Worm (Caenorhabditis elegans) whole organism, L4/young adult: Measurements from ENCODE around the gene T17A3.12.

Experiments
- dao-5 ChIP-seq: sonication (generic microtip); optimal IDR thresholded peaks from 2 replicates; lab custom pipeline; 2016; ENCODE audit warnings: missing genotype, missing genetic modification characterization, moderate library complexity, missing compliant biosample characterization
- him-1 ChIP-seq: sonication (generic microtip); optimal IDR thresholded peaks from 2 replicates; lab custom pipeline; 2016; ENCODE audit warnings: missing genotype, missing genetic modification reagents, missing genetic modification characterization, missing compliant biosample characterization

DNA sequence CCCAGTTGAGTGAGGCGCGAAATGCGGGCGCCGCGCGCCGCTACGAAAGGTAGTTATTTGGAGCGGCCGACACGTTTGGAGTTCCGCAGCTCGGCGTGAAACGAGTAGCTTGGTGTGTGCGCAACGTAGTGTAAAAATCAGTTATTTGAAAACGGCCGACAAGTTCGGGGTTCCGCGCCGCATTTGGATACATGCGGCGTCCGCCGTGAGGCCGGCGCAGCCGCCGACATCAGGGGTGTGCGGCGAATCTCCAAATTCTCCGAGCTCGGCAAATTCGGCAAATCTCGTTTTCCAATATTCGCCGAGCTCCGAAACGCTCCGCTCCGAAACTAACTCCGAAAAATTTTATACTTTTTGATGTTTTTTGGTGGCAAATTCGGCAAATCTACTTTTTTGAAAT is 13.0 kb upstream of the T17A3.12 start:
- TF ChIP-seq dao-5: no peak
- no peak for TF ChIP-seq him-1
